Fruit fly (Drosophila melanogaster): ENCODE measurements around the gene CG42464.

CG42464 gene

dm6 chr2L:3712949-3713416 lies 13.7 kb downstream of the CG42464 start, which contains the start of the genes CG31955 and CG2818 (continued):
- TF ChIP-seq az2 (GFP tag; optimal IDR thresholded peaks at IDR 0.05): peak; percentile 1
- peak; percentile 41 for TF ChIP-seq CG2120 (GFP tag; optimal IDR thresholded peaks at IDR 0.05)
- no peak for TF ChIP-seq wor (GFP tag; IDR thresholded peaks at IDR 0.05)
- no peak for TF ChIP-seq CG14014 (GFP tag; IDR thresholded peaks at IDR 0.05)
- TF ChIP-seq Sin3A (optimal IDR thresholded peaks at IDR 0.05): peak; percentile 38
- TF ChIP-seq HLH54F (GFP tag; optimal IDR thresholded peaks at IDR 0.05): peak; percentile 35
- no peak for TF ChIP-seq CG10321 (GFP tag; IDR thresholded peaks at IDR 0.05)
- TF ChIP-seq Xrp1 (GFP tag; IDR thresholded peaks at IDR 0.05): no peak
- TF ChIP-seq CG4617 (GFP tag; optimal IDR thresholded peaks at IDR 0.05; ENCODE audit: borderline replicate concordance): peak; percentile 37
- TF ChIP-seq CG3847 (GFP tag; IDR thresholded peaks at IDR 0.05): peak; percentile 51
- peak; percentile 51 for TF ChIP-seq CG1603 (tag; optimal IDR thresholded peaks at IDR 0.05)
- TF ChIP-seq Bgb (GFP tag; IDR thresholded peaks at IDR 0.05; ENCODE audit: partially characterized antibody): peak; percentile 61; the same call in 1 of the 2 replicates
- peak; percentile 47 for TF ChIP-seq CoRest (tag; optimal IDR thresholded peaks at IDR 0.05)
- TF ChIP-seq CG12391 (tag; optimal IDR thresholded peaks at IDR 0.05): peak; percentile 18
- no peak for TF ChIP-seq CG9609 (GFP tag; optimal IDR thresholded peaks at IDR 0.05)
- peak; percentile 9 for TF ChIP-seq ERR (GFP tag; optimal IDR thresholded peaks at IDR 0.05)
- TF ChIP-seq NC2β (GFP tag; optimal IDR thresholded peaks at IDR 0.05): peak; percentile 3
- TF ChIP-seq Scr (GFP tag; IDR thresholded peaks at IDR 0.05; ENCODE audit: partially characterized antibody): peak; percentile 83
- no peak for TF ChIP-seq unpg (GFP tag; optimal IDR thresholded peaks at IDR 0.05)
- no peak for TF ChIP-seq bigmax (GFP tag; optimal IDR thresholded peaks at IDR 0.05)
- TF ChIP-seq Doc3 (GFP tag; IDR thresholded peaks at IDR 0.05; ENCODE audit: partially characterized antibody): peak; percentile 68
- peak; percentile 16 for TF ChIP-seq chn (GFP tag; optimal IDR thresholded peaks at IDR 0.05)
- TF ChIP-seq E2f2 (GFP tag; IDR thresholded peaks at IDR 0.05): peak; percentile 72
- TF ChIP-seq sd (tag; optimal IDR thresholded peaks at IDR 0.05): peak; percentile 51
- TF ChIP-seq CHES-1-like (GFP tag; optimal IDR thresholded peaks at IDR 0.05): no peak
- TF ChIP-seq CG18262 (tag; optimal IDR thresholded peaks at IDR 0.05): no peak
- 0 out of 2 replicates have a peak, but pooled peaks have one; percentile 16 for TF ChIP-seq CG42726 (GFP tag; IDR thresholded peaks at IDR 0.05; ENCODE audit: partially characterized antibody)

- TF ChIP-seq ap (GFP tag; IDR thresholded peaks at IDR 0.05) (peak; percentile 18; the same call in 1 of the 2 replicates), Pdp1 (GFP tag; optimal IDR thresholded peaks at IDR 0.05) (peak in 1 of 2 experiments; percentile 77), CG5180 (GFP tag; optimal IDR thresholded peaks at IDR 0.05) (no peak), dysf (GFP tag; IDR thresholded peaks at IDR 0.05) (no peak), CG8281 (tag; optimal IDR thresholded peaks at IDR 0.05) (no peak), eve (GFP tag; optimal IDR thresholded peaks at IDR 0.05) (peak in 1 of 2 experiments; percentile 89), grau (tag; optimal IDR thresholded peaks at IDR 0.05) (peak; percentile 88), CG14860 (GFP tag; IDR thresholded peaks at IDR 0.05; ENCODE audit: partially characterized antibody) (no peak), sens (GFP tag) (peak; percentile 43), Atf6 (GFP tag; IDR thresholded peaks at IDR 0.05) (0 out of 2 replicates have a peak, but pooled peaks have one; percentile 8), CG2199 (GFP tag; IDR thresholded peaks at IDR 0.05) (0 out of 3 replicates have a peak, but pooled peaks have one; percentile 26), Trl (optimal IDR thresholded peaks at IDR 0.05) (peak in 1 of 2 experiments; percentile 13), Trl (GFP tag; optimal IDR thresholded peaks at IDR 0.05) (no peak)
Observed at dm6 chr2L:3713545-3714156, 14.4 kb downstream of the CG42464 start.

All from whole organism, embryonic.